Fruit fly (Drosophila melanogaster) whole organism, prepupa: ENCODE data around the gene shd.

ENCODE experiments used
- CG10631 ChIP-seq: fragments of 200-800 bp; sonication (Bioruptor generic); optimal IDR thresholded peaks from 2 replicates; lab custom pipeline; 2016; ENCODE audit warnings: missing biosample characterization, missing genetic modification characterization
- CG11294 ChIP-seq: fragments of 200-800 bp; sonication (Bioruptor generic); IDR thresholded peaks from 2 replicates; pipeline ENCODE4 v1.3.6; 2022; ENCODE audit warnings: missing biosample characterization, missing genetic modification characterization
- CG11762 ChIP-seq: fragments of 200-800 bp; sonication (Bioruptor generic); optimal IDR thresholded peaks from 3 replicates; lab custom pipeline; 2016; ENCODE audit warnings: missing biosample characterization, missing genetic modification characterization; ENCODE audit not compliant: insufficient read depth
- CG11902 ChIP-seq: fragments of 200-800 bp; sonication (Bioruptor generic); optimal IDR thresholded peaks from 3 replicates; lab custom pipeline; 2016; ENCODE audit warnings: missing biosample characterization, missing genetic modification characterization
- CG15336 ChIP-seq: fragments of 200-800 bp; sonication (Bioruptor generic); IDR thresholded peaks from 2 replicates; pipeline ENCODE4 v1.3.6; 2022; ENCODE audit warnings: missing biosample characterization, missing genetic modification characterization
- CG1621 ChIP-seq: fragments of 200-800 bp; sonication (Bioruptor generic); optimal IDR thresholded peaks from 3 replicates; lab custom pipeline; 2018; ENCODE audit warnings: missing biosample characterization, mild to moderate bottlenecking, missing genetic modification characterization
- CG16779 ChIP-seq: fragments of 200-800 bp; sonication (Bioruptor generic); optimal IDR thresholded peaks from 3 replicates; lab custom pipeline; 2017; ENCODE audit warnings: missing biosample characterization, mild to moderate bottlenecking, missing genetic modification characterization
- CG3032 ChIP-seq: fragments of 200-800 bp; optimal IDR thresholded peaks from 2 replicates; lab custom pipeline; 2019; ENCODE audit warnings: missing biosample characterization, mild to moderate bottlenecking, missing genetic modification characterization, moderate library complexity
- CG31627 ChIP-seq: fragments of 200-800 bp; sonication (Bioruptor generic); optimal IDR thresholded peaks from 3 replicates; lab custom pipeline; 2016; ENCODE audit warnings: missing biosample characterization, missing genetic modification characterization
- CG34406 ChIP-seq: fragments of 200-800 bp; sonication (Bioruptor generic); optimal IDR thresholded peaks from 3 replicates; lab custom pipeline; 2016; ENCODE audit warnings: missing biosample characterization, missing genetic modification characterization
- CG3919 ChIP-seq: fragments of 200-800 bp; sonication (Bioruptor generic); optimal IDR thresholded peaks from 3 replicates; lab custom pipeline; 2016; ENCODE audit warnings: missing biosample characterization, missing genetic modification characterization
- CG4318 ChIP-seq: fragments of 200-800 bp; sonication (Bioruptor generic); optimal IDR thresholded peaks from 3 replicates; lab custom pipeline; 2017; ENCODE audit warnings: missing biosample characterization, mild to moderate bottlenecking, missing genetic modification characterization
- CG6163 ChIP-seq: fragments of 200-800 bp; sonication (Bioruptor generic); IDR thresholded peaks from 3 replicates; pipeline ENCODE4 v1.3.6; 2022; ENCODE audit warnings: missing biosample characterization, missing genetic modification characterization
- CG6276 ChIP-seq: fragments of 200-800 bp; sonication (Bioruptor generic); optimal IDR thresholded peaks from 2 replicates; lab custom pipeline; 2017; ENCODE audit warnings: missing biosample characterization, mild to moderate bottlenecking, missing genetic modification characterization
- CG6792 ChIP-seq: fragments of 200-800 bp; sonication (Bioruptor generic); optimal IDR thresholded peaks from 3 replicates; lab custom pipeline; 2016; ENCODE audit warnings: missing biosample characterization, missing genetic modification characterization
- CG8632 ChIP-seq: fragments of 200-800 bp; sonication (Bioruptor generic); optimal IDR thresholded peaks from 3 replicates; lab custom pipeline; 2016; ENCODE audit warnings: missing biosample characterization, missing genetic modification characterization
- Eip75B ChIP-seq: fragments of 200-800 bp; sonication (Bioruptor generic); optimal IDR thresholded peaks from 3 replicates; lab custom pipeline; 2016; ENCODE audit warnings: missing biosample characterization, missing genetic modification characterization
- Eip93F ChIP-seq: fragments of 200-800 bp; sonication (Bioruptor generic); optimal IDR thresholded peaks from 2 replicates; lab custom pipeline; 2016; ENCODE audit warnings: missing biosample characterization, mild to moderate bottlenecking, missing genetic modification characterization
- Ets96B ChIP-seq: fragments of 200-800 bp; optimal IDR thresholded peaks from 2 replicates; lab custom pipeline; 2019; ENCODE audit warnings: missing biosample characterization, mild to moderate bottlenecking, missing genetic modification characterization, moderate library complexity
- Hr38 ChIP-seq: sonication (Bioruptor generic); optimal IDR thresholded peaks from 2 replicates; lab custom pipeline; 2016; ENCODE audit warnings: missing biosample characterization, missing genetic modification characterization
- Hr4 ChIP-seq: fragments of 200-800 bp; sonication (Bioruptor generic); optimal IDR thresholded peaks from 3 replicates; lab custom pipeline; 2016; ENCODE audit warnings: missing biosample characterization, missing genetic modification characterization
- Met ChIP-seq: fragments of 200-800 bp; sonication (Bioruptor generic); optimal IDR thresholded peaks from 3 replicates; lab custom pipeline; 2016; ENCODE audit warnings: missing biosample characterization, missing genetic modification characterization
- OdsH ChIP-seq: fragments of 200-800 bp; sonication (Bioruptor generic); optimal IDR thresholded peaks from 3 replicates; lab custom pipeline; 2016; ENCODE audit warnings: missing biosample characterization, missing genetic modification characterization
- Smox ChIP-seq: fragments of 200-800 bp; sonication (Bioruptor generic); optimal IDR thresholded peaks from 3 replicates; lab custom pipeline; 2016; ENCODE audit warnings: missing biosample characterization, missing genetic modification characterization
- Sox14 ChIP-seq: fragments of 200-800 bp; sonication (Bioruptor generic); optimal IDR thresholded peaks from 3 replicates; lab custom pipeline; 2016; ENCODE audit warnings: missing biosample characterization, missing genetic modification characterization
- Sox15 ChIP-seq: fragments of 200-800 bp; sonication (Bioruptor generic); optimal IDR thresholded peaks from 3 replicates; lab custom pipeline; 2016; ENCODE audit warnings: missing biosample characterization, missing genetic modification characterization
- achi ChIP-seq: fragments of 200-800 bp; sonication (Bioruptor generic); optimal IDR thresholded peaks from 3 replicates; lab custom pipeline; 2016; ENCODE audit warnings: missing biosample characterization, missing genetic modification characterization
- acj6 ChIP-seq: fragments of 200-800 bp; sonication (Bioruptor generic); optimal IDR thresholded peaks from 3 replicates; lab custom pipeline; 2016; ENCODE audit warnings: missing biosample characterization, missing genetic modification characterization
- cyc ChIP-seq: fragments of 200-800 bp; sonication (Bioruptor generic); optimal IDR thresholded peaks from 3 replicates; lab custom pipeline; 2016; ENCODE audit warnings: missing biosample characterization, missing genetic modification characterization
- dac ChIP-seq: fragments of 200-800 bp; sonication (Bioruptor generic); optimal IDR thresholded peaks from 2 replicates; lab custom pipeline; 2017; ENCODE audit warnings: missing biosample characterization, mild to moderate bottlenecking, missing genetic modification characterization
- dsx ChIP-seq: fragments of 200-800 bp; optimal IDR thresholded peaks from 3 replicates; lab custom pipeline; 2019; ENCODE audit warnings: missing biosample characterization, mild to moderate bottlenecking, missing genetic modification characterization, moderate library complexity; ENCODE audit not compliant: poor library complexity, severe bottlenecking
- esn ChIP-seq: fragments of 200-800 bp; sonication (Bioruptor generic); optimal IDR thresholded peaks from 2 replicates; lab custom pipeline; 2016; ENCODE audit warnings: missing biosample characterization, mild to moderate bottlenecking, missing genetic modification characterization, moderate library complexity
- fd59A ChIP-seq: fragments of 200-800 bp; sonication (Bioruptor generic); optimal IDR thresholded peaks from 2 replicates; lab custom pipeline; 2017; ENCODE audit warnings: missing biosample characterization, mild to moderate bottlenecking, missing genetic modification characterization, missing genetic modification reagents
- fd85E ChIP-seq: fragments of 200-800 bp; sonication (Bioruptor generic); optimal IDR thresholded peaks from 3 replicates; lab custom pipeline; 2016; ENCODE audit warnings: missing biosample characterization, missing genetic modification characterization
- net ChIP-seq: fragments of 200-800 bp; sonication (Bioruptor generic); optimal IDR thresholded peaks from 3 replicates; lab custom pipeline; 2016; ENCODE audit warnings: missing biosample characterization, missing genetic modification characterization
- pdm3 ChIP-seq: fragments of 200-800 bp; sonication (Bioruptor generic); optimal IDR thresholded peaks from 3 replicates; lab custom pipeline; 2016; ENCODE audit warnings: missing biosample characterization, missing genetic modification characterization
- spab ChIP-seq: fragments of 200-800 bp; sonication (Bioruptor generic); optimal IDR thresholded peaks from 2 replicates; lab custom pipeline; 2017; ENCODE audit warnings: missing biosample characterization, mild to moderate bottlenecking, missing genetic modification characterization, missing genetic modification reagents
- ss ChIP-seq, 2 experiments: fragments of 200-800 bp; sonication (Bioruptor generic); optimal IDR thresholded peaks; 2 replicates in 1 of 2; 3 replicates in 1 of 2; lab custom pipeline; 2017 to 2018; ENCODE audit warnings: mild to moderate bottlenecking in 2 of 2, missing biosample characterization in 2 of 2, missing genetic modification characterization in 2 of 2, moderate library complexity in 1 of 2
- svp ChIP-seq: fragments of 200-800 bp; sonication (Bioruptor generic); peaks from one replicate; lab custom pipeline; 2016; ENCODE audit warnings: missing biosample characterization, missing genetic modification characterization
- topi ChIP-seq: fragments of 200-800 bp; sonication (Bioruptor generic); optimal IDR thresholded peaks from 3 replicates; lab custom pipeline; 2016; ENCODE audit warnings: missing biosample characterization, missing genetic modification characterization
- vri ChIP-seq: fragments of 200-800 bp; sonication (Bioruptor generic); optimal IDR thresholded peaks from 3 replicates; lab custom pipeline; 2016; ENCODE audit warnings: missing biosample characterization, mild to moderate bottlenecking, missing genetic modification characterization

The shd gene

dm6 chr3L:14582736-14583135 is 31.5 kb upstream of the shd start:
- TF ChIP-seq vri (GFP tag; lab: Kevin White, UChicago) (no peak), Sox15 (GFP tag; lab: Kevin White, UChicago) (no peak), CG11762 (GFP tag; lab: Kevin White, UChicago) (no peak), achi (GFP tag; lab: Kevin White, UChicago) (no peak), CG3032 (no peak), Eip93F (no peak), CG34406 (no peak), CG6276 (GFP tag; lab: Kevin White, UChicago) (no peak), spab (no peak), CG8632 (no peak), Hr38 (no peak), CG10631 (GFP tag; lab: Kevin White, UChicago) (no peak), OdsH (GFP tag; lab: Kevin White, UChicago) (no peak), CG4318 (GFP tag; lab: Kevin White, UChicago) (no peak), net (GFP tag; lab: Kevin White, UChicago) (no peak), CG15336 (no peak), CG16779 (tag; lab: Kevin White, UChicago) (no peak), CG11902 (GFP tag; lab: Kevin White, UChicago) (no peak)

dm6 chr3L:14583803-14584202 is 30.5 kb upstream of the shd start:
- no peak for TF ChIP-seq dsx (GFP tag; lab: Kevin White, UChicago)
- TF ChIP-seq pdm3 (GFP tag; lab: Kevin White, UChicago) = no peak
- TF ChIP-seq CG6163 (GFP tag; lab: Robert Waterston, UW) = no peak
- no peak for TF ChIP-seq Hr4 (GFP tag; lab: Kevin White, UChicago)
- TF ChIP-seq Ets96B (tag; lab: Kevin White, UChicago) = no peak
- TF ChIP-seq Eip93F = no peak
- TF ChIP-seq esn (GFP tag; lab: Kevin White, UChicago) = no peak
- no peak for TF ChIP-seq cyc (GFP tag; lab: Kevin White, UChicago)
- no peak for TF ChIP-seq dac (GFP tag; lab: Kevin White, UChicago)
- no peak for TF ChIP-seq fd85E (GFP tag; lab: Kevin White, UChicago)

- no peak for TF ChIP-seq CG3919 (GFP tag; lab: Kevin White, UChicago)
- no peak for TF ChIP-seq fd59A (GFP tag; lab: Kevin White, UChicago)
- no peak for TF ChIP-seq Met (GFP tag; lab: Kevin White, UChicago)
- no peak for TF ChIP-seq CG10631 (GFP tag; lab: Kevin White, UChicago)
- TF ChIP-seq CG31627 (GFP tag; lab: Kevin White, UChicago) = no peak
- no peak for TF ChIP-seq CG1621 (tag; lab: Kevin White, UChicago)
- TF ChIP-seq Hr4 (GFP tag; lab: Kevin White, UChicago) = no peak
- no peak for TF ChIP-seq CG16779 (tag; lab: Kevin White, UChicago)
- no peak for TF ChIP-seq esn (GFP tag; lab: Kevin White, UChicago)
- TF ChIP-seq CG6792 (GFP tag; lab: Kevin White, UChicago) = no peak
- no peak for TF ChIP-seq svp (GFP tag; lab: Kevin White, UChicago)
- TF ChIP-seq CG6276 (GFP tag; lab: Kevin White, UChicago) = no peak
- no peak for TF ChIP-seq Smox (GFP tag; lab: Kevin White, UChicago)
- no peak for TF ChIP-seq Eip75B (GFP tag; lab: Kevin White, UChicago)
- no peak for TF ChIP-seq acj6
Observed at dm6 chr3L:14590964-14591363, 23.3 kb upstream of the shd start.

dm6 chr3L:14592166-14592565 is 22.1 kb upstream of the shd start:
- no peak for TF ChIP-seq Hr38
- no peak for TF ChIP-seq CG3919 (GFP tag; lab: Kevin White, UChicago)
- no peak for TF ChIP-seq fd59A (GFP tag; lab: Kevin White, UChicago)
- no peak for TF ChIP-seq achi (GFP tag; lab: Kevin White, UChicago)
- no peak for TF ChIP-seq dsx (GFP tag; lab: Kevin White, UChicago)
- no peak for TF ChIP-seq CG11294 (GFP tag; lab: Robert Waterston, UW)
- no peak for TF ChIP-seq cyc (GFP tag; lab: Kevin White, UChicago)
- no peak for TF ChIP-seq ss (GFP tag; optimal IDR thresholded peaks at IDR 0.05; lab: Kevin White, UChicago)
- no peak for TF ChIP-seq Sox14 (GFP tag; lab: Kevin White, UChicago)
- TF ChIP-seq topi (GFP tag; lab: Kevin White, UChicago) = no peak
- TF ChIP-seq CG34406 = no peak
